Worm (Caenorhabditis elegans) whole organism, young adult: ENCODE data around the gene sqd-1.

Source experiments
- dox-1 ChIP-seq: fragments of 200-800 bp; sonication (Bioruptor generic); IDR thresholded peaks from 2 replicates; pipeline ENCODE4 v1.3.6; 2022; ENCODE audit warnings: missing genetic modification reagents, missing genetic modification characterization, missing compliant biosample characterization
- lin-26 ChIP-seq: fragments of 200-800 bp; sonication (Bioruptor generic); IDR thresholded peaks from 2 replicates; pipeline ENCODE4 v1.3.6; 2022; ENCODE audit warnings: missing genetic modification reagents, missing genetic modification characterization, missing compliant biosample characterization
- nfya-1 ChIP-seq: sonication (generic microtip); optimal IDR thresholded peaks from 2 replicates; lab custom pipeline; 2017; ENCODE audit warnings: antibody characterized with exemption, missing compliant biosample characterization, missing genetic modification characterization, borderline replicate concordance; ENCODE audit not compliant: insufficient read depth
- snpc-4 ChIP-seq, 5 experiments: fragments of 150-350 bp in 1 of 5; sonication (generic microtip) in 4 of 5; optimal IDR thresholded peaks; 2 replicates each; lab custom pipeline; 2014 to 2018; ENCODE audit warnings: missing genetic modification characterization in 5 of 5, missing biosample characterization in 3 of 5, antibody characterized with exemption in 2 of 5, mild to moderate bottlenecking in 2 of 5, missing compliant biosample characterization in 2 of 5, missing genotype in 2 of 5, moderate library complexity in 2 of 5, missing genetic modification reagents in 1 of 5

DNA sequence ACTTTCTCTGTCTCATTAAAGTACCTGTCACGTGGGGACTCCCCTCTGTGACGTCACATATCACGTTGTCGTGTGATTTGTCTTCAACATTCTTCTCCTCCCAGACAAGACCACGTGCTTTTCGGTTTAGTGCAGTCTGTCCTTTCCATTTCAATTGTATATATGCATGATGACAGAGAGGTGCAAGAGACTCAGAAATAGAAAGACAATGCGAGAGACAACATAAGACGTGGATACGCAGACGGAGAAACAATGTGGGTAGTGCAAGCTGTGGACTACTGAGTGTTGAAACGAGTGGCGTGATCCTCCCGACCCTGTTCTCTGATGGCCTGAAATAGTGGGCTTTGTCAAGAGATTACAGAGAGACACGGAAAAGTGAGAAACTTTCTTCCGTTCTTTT, 12.8 kb downstream of the sqd-1 start:
- TF ChIP-seq nfya-1 (no peak), dox-1 (GFP tag; lab: Robert Waterston, UW) (peak; percentile 85), snpc-4 (GFP tag; optimal IDR thresholded peaks at IDR 0.05; lab: Kevin White, UChicago) (no peak), snpc-4 (tag; optimal IDR thresholded peaks at IDR 0.05; lab: Kevin White, UChicago) (peak; percentile 25 to 73 (median 66)), lin-26 (GFP tag; lab: Robert Waterston, UW) (peak; percentile 71; the same call in 1 of the 2 replicates)
